Worm (Caenorhabditis elegans) whole organism, young adult: ENCODE measurements around the gene pmp-5.

Experiments
- chd-7 ChIP-seq: sonication (generic microtip); optimal IDR thresholded peaks from 2 replicates; lab custom pipeline; 2016; ENCODE audit warnings: mild to moderate bottlenecking, missing genetic modification characterization, moderate library complexity, missing compliant biosample characterization
- nfya-1 ChIP-seq: sonication (generic microtip); optimal IDR thresholded peaks from 2 replicates; lab custom pipeline; 2017; ENCODE audit warnings: antibody characterized with exemption, missing compliant biosample characterization, missing genetic modification characterization, borderline replicate concordance; ENCODE audit not compliant: insufficient read depth

- TF ChIP-seq chd-7 (no peak), nfya-1 (tag; lab: Kevin White, UChicago) (no peak)
Observed at ce11 chrV:6669520-6669919, 3.9 kb upstream of the pmp-5 start, which contains the start of gene cest-28.
